Worm (Caenorhabditis elegans): Measurements from ENCODE around the gene ZK180.6.

ZK180.6 gene

ce11 chrIV:4473767-4474166 is 51.1 kb downstream of the ZK180.6 start (continued):
- 0 out of 2 replicates have a peak, but pooled peaks have one; percentile 26 for TF ChIP-seq mcd-1 (GFP tag; IDR thresholded peaks at IDR 0.05)
- TF ChIP-seq ets-4 (GFP tag; optimal IDR thresholded peaks at IDR 0.05), result no peak
- TF ChIP-seq F10E7.11 (tag; optimal IDR thresholded peaks at IDR 0.05), result no peak
- TF ChIP-seq unc-130 (GFP tag; optimal IDR thresholded peaks at IDR 0.05), result no peak
- no peak for TF ChIP-seq ztf-3 (GFP tag; optimal IDR thresholded peaks at IDR 0.05)
- TF ChIP-seq K12H6.12 (tag; optimal IDR thresholded peaks at IDR 0.05), result peak; percentile 6
- TF ChIP-seq hsf-1 (GFP tag; IDR thresholded peaks at IDR 0.05), result no peak
- no peak for TF ChIP-seq nfya-2 (GFP tag; IDR thresholded peaks at IDR 0.05)
- TF ChIP-seq madf-8 (GFP tag; conservative IDR thresholded peaks at IDR 0.05), result no peak
- TF ChIP-seq F57A8.1 (GFP tag; optimal IDR thresholded peaks at IDR 0.05), result no peak
- peak; percentile 12; the same call in 1 of the 2 replicates for TF ChIP-seq K11D2.4 (GFP tag; IDR thresholded peaks at IDR 0.05)
- TF ChIP-seq ZK185.1 (tag; optimal IDR thresholded peaks at IDR 0.05; ENCODE audit: poor library complexity, severe bottlenecking), result no peak
- TF ChIP-seq die-1 (tag; optimal IDR thresholded peaks at IDR 0.05), result no peak
- peak; percentile 51; the same call in 1 of the 2 replicates for TF ChIP-seq egrh-3 (GFP tag; IDR thresholded peaks at IDR 0.05)
- TF ChIP-seq ztf-28 (GFP tag; IDR thresholded peaks at IDR 0.05), result no peak
- no peak for TF ChIP-seq ccch-3 (GFP tag; optimal IDR thresholded peaks at IDR 0.05)
- no peak for TF ChIP-seq xnd-1 (tag; optimal IDR thresholded peaks at IDR 0.05)
- TF ChIP-seq akir-1 (GFP tag; optimal IDR thresholded peaks at IDR 0.05), result no peak

ce11 chrIV:4472418-4473173 is 52.2 kb downstream of the ZK180.6 start:
- no peak for TF ChIP-seq Y67H2A.10 (GFP tag; conservative IDR thresholded peaks at IDR 0.05)
- no peak for TF ChIP-seq B0019.2 (GFP tag; conservative IDR thresholded peaks at IDR 0.05)
- no peak for TF ChIP-seq egl-18 (GFP tag; IDR thresholded peaks at IDR 0.05)
- no peak for TF ChIP-seq tbx-9 (tag; optimal IDR thresholded peaks at IDR 0.05; ENCODE audit: borderline replicate concordance)
- TF ChIP-seq die-1 (tag; optimal IDR thresholded peaks at IDR 0.05), result no peak
- no peak for TF ChIP-seq ceh-91 (GFP tag; IDR thresholded peaks at IDR 0.05)
- no peak for TF ChIP-seq ztf-6 (GFP tag; IDR thresholded peaks at IDR 0.05)
- TF ChIP-seq nhr-90 (tag; optimal IDR thresholded peaks at IDR 0.05), result no peak
- no peak for TF ChIP-seq rpc-1 (optimal IDR thresholded peaks at IDR 0.05)
- no peak for TF ChIP-seq rpc-1 (tag; optimal IDR thresholded peaks at IDR 0.05)
- TF ChIP-seq cebp-1 (GFP tag; IDR thresholded peaks at IDR 0.05), result no peak
- TF ChIP-seq cebp-1 (tag; optimal IDR thresholded peaks at IDR 0.05), result peak; percentile 44
- TF ChIP-seq chd-7 (tag; optimal IDR thresholded peaks at IDR 0.05), result peak; percentile 11
- no peak for TF ChIP-seq nfya-2 (GFP tag; IDR thresholded peaks at IDR 0.05)
- TF ChIP-seq B0336.3 (GFP tag; IDR thresholded peaks at IDR 0.05), result no peak; the same call in none of the 2 replicates
- TF ChIP-seq hlh-12 (tag; optimal IDR thresholded peaks at IDR 0.05), result no peak
- TF ChIP-seq nhr-80 (tag; optimal IDR thresholded peaks at IDR 0.05), result peak; percentile 30
- TF ChIP-seq mcd-1 (GFP tag; IDR thresholded peaks at IDR 0.05), result peak; percentile 5; the same call in 1 of the 2 replicates
- TF ChIP-seq aptf-3 (GFP tag; IDR thresholded peaks at IDR 0.05), result no peak
- TF ChIP-seq repo-1 (tag; optimal IDR thresholded peaks at IDR 0.05), result no peak
- TF ChIP-seq sea-2 (GFP tag; IDR thresholded peaks at IDR 0.05), result no peak
- TF ChIP-seq let-526 (GFP tag; IDR thresholded peaks at IDR 0.05), result peak; percentile 8; the same call in 1 of the 2 replicates
- TF ChIP-seq Y53F4B.3 (GFP tag; IDR thresholded peaks at IDR 0.05), result no peak
- no peak for TF ChIP-seq lsl-1 (GFP tag; optimal IDR thresholded peaks at IDR 0.05)
- TF ChIP-seq unc-130 (GFP tag; optimal IDR thresholded peaks at IDR 0.05), result no peak
- 0 out of 2 replicates have a peak, but pooled peaks have one; percentile 10 for TF ChIP-seq K11D2.4 (GFP tag; IDR thresholded peaks at IDR 0.05)
- TF ChIP-seq hmg-1.2 (GFP tag; IDR thresholded peaks at IDR 0.05), result no peak; the same call in 1 of the 2 replicates
- TF ChIP-seq madf-10 (tag; optimal IDR thresholded peaks at IDR 0.05), result no peak
- no peak for TF ChIP-seq sptf-2 (GFP tag; optimal IDR thresholded peaks at IDR 0.05)
- TF ChIP-seq bed-2 (GFP tag; IDR thresholded peaks at IDR 0.05), result no peak
- no peak for TF ChIP-seq K12H6.12 (tag; optimal IDR thresholded peaks at IDR 0.05)
- peak; percentile 11 for TF ChIP-seq ceh-27 (GFP tag; optimal IDR thresholded peaks at IDR 0.05)
- no peak for TF ChIP-seq B0261.1 (tag; optimal IDR thresholded peaks at IDR 0.05)
- no peak for TF ChIP-seq xnd-1 (tag; optimal IDR thresholded peaks at IDR 0.05)
- no peak for TF ChIP-seq somi-1 (GFP tag; optimal IDR thresholded peaks at IDR 0.05)

Data from whole organism, young adult.